Worm (Caenorhabditis elegans) whole organism, L2 larva: ENCODE results near the gene old-1.

Experiments
- C34F6.9 ChIP-seq: fragments of 150-350 bp; optimal IDR thresholded peaks from 2 replicates; lab custom pipeline; 2014; ENCODE audit warnings: missing biosample characterization, missing genetic modification characterization
- F13H6.1 ChIP-seq: sonication (generic microtip); optimal IDR thresholded peaks from 2 replicates; lab custom pipeline; 2016; ENCODE audit warnings: missing genetic modification characterization, missing compliant biosample characterization
- R02D3.7 ChIP-seq: fragments of 150-350 bp; optimal IDR thresholded peaks from 2 replicates; lab custom pipeline; 2014; ENCODE audit warnings: missing biosample characterization, missing genetic modification characterization
- Y55F3AM.14 ChIP-seq: fragments of 200-800 bp; sonication (Bioruptor generic); optimal IDR thresholded peaks from 2 replicates; lab custom pipeline; 2018; ENCODE audit warnings: mild to moderate bottlenecking, missing genetic modification characterization, missing compliant biosample characterization
- ZK546.5 ChIP-seq: sonication (generic microtip); optimal IDR thresholded peaks from 2 replicates; lab custom pipeline; 2017; ENCODE audit warnings: missing biosample characterization, missing genetic modification characterization
- alr-1 ChIP-seq: fragments of 150-350 bp; optimal IDR thresholded peaks from 2 replicates; lab custom pipeline; 2014; ENCODE audit warnings: missing biosample characterization, missing genetic modification characterization
- aly-2 ChIP-seq: fragments of 150-350 bp; optimal IDR thresholded peaks from 2 replicates; lab custom pipeline; 2014; ENCODE audit warnings: missing biosample characterization, missing genetic modification characterization
- ama-1 ChIP-seq: fragments of 150-350 bp; optimal IDR thresholded peaks from 2 replicates; lab custom pipeline; 2018; ENCODE audit warnings: inconsistent platforms
- blmp-1 ChIP-seq: sonication (generic microtip); optimal IDR thresholded peaks from 2 replicates; lab custom pipeline; 2017; ENCODE audit warnings: missing genetic modification characterization, mild to moderate bottlenecking, missing compliant biosample characterization, antibody characterized with exemption, moderate library complexity; ENCODE audit not compliant: insufficient read depth
- ceh-82 ChIP-seq: fragments of 150-350 bp; optimal IDR thresholded peaks from 2 replicates; lab custom pipeline; 2014; ENCODE audit warnings: missing biosample characterization, missing genetic modification characterization
- egl-27 ChIP-seq: sonication (generic microtip); optimal IDR thresholded peaks from 3 replicates; lab custom pipeline; 2017; ENCODE audit warnings: missing biosample characterization, missing genetic modification reagents, missing genetic modification characterization
- elt-1 ChIP-seq: fragments of 150-350 bp; optimal IDR thresholded peaks from 2 replicates; lab custom pipeline; 2014; ENCODE audit warnings: missing biosample characterization, missing genetic modification characterization
- fos-1 ChIP-seq: fragments of 150-350 bp; optimal IDR thresholded peaks from 2 replicates; lab custom pipeline; 2014; ENCODE audit warnings: missing biosample characterization, missing genetic modification characterization
- gmeb-1 ChIP-seq: fragments of 150-350 bp; optimal IDR thresholded peaks from 2 replicates; lab custom pipeline; 2014; ENCODE audit warnings: missing biosample characterization, missing genetic modification characterization
- lin-11 ChIP-seq: fragments of 150-350 bp; sonication (generic microtip); optimal IDR thresholded peaks from 2 replicates; lab custom pipeline; 2014; ENCODE audit warnings: missing biosample characterization, missing genetic modification characterization, inconsistent platforms, mixed read lengths
- lin-39 ChIP-seq: fragments of 150-350 bp; optimal IDR thresholded peaks from 2 replicates; lab custom pipeline; 2014; ENCODE audit warnings: missing biosample characterization, missing genetic modification reagents, missing genetic modification characterization
- lsy-2 ChIP-seq, 2 experiments: fragments of 150-350 bp in 1 of 2; sonication (generic microtip) in 1 of 2; optimal IDR thresholded peaks; 2 replicates each; lab custom pipeline; 2014 to 2017; ENCODE audit warnings: missing biosample characterization in 2 of 2, missing genetic modification characterization in 2 of 2
- mab-5 ChIP-seq: fragments of 150-350 bp; optimal IDR thresholded peaks from 2 replicates; lab custom pipeline; 2014; ENCODE audit warnings: missing biosample characterization, missing genetic modification characterization
- mbf-1 ChIP-seq: sonication (generic microtip); optimal IDR thresholded peaks from 2 replicates; lab custom pipeline; 2017; ENCODE audit warnings: missing biosample characterization, missing genetic modification characterization
- mdl-1 ChIP-seq, 2 experiments: fragments of 150-350 bp in 1 of 2; sonication (generic microtip) in 1 of 2; optimal IDR thresholded peaks; 2 replicates each; lab custom pipeline; 2017; ENCODE audit warnings: missing biosample characterization in 2 of 2, missing genetic modification characterization in 2 of 2
- nhr-11 ChIP-seq: fragments of 150-350 bp; optimal IDR thresholded peaks from 2 replicates; lab custom pipeline; 2014; ENCODE audit warnings: missing biosample characterization, missing genetic modification characterization
- nhr-12 ChIP-seq: fragments of 150-350 bp; optimal IDR thresholded peaks from 2 replicates; lab custom pipeline; 2014; ENCODE audit warnings: missing biosample characterization, missing genetic modification characterization
- nhr-129 ChIP-seq: fragments of 150-350 bp; optimal IDR thresholded peaks from 2 replicates; lab custom pipeline; 2014; ENCODE audit warnings: missing biosample characterization, missing genetic modification characterization
- nhr-21 ChIP-seq: fragments of 150-350 bp; optimal IDR thresholded peaks from 2 replicates; lab custom pipeline; 2014; ENCODE audit warnings: missing biosample characterization, missing genetic modification characterization
- nhr-23 ChIP-seq: fragments of 150-350 bp; optimal IDR thresholded peaks from 2 replicates; lab custom pipeline; 2014; ENCODE audit warnings: missing biosample characterization, missing genetic modification reagents, missing genetic modification characterization
- nhr-237 ChIP-seq: fragments of 150-350 bp; optimal IDR thresholded peaks from 2 replicates; lab custom pipeline; 2014; ENCODE audit warnings: missing biosample characterization, missing genetic modification characterization
- nhr-25 ChIP-seq: fragments of 150-350 bp; sonication (generic microtip); optimal IDR thresholded peaks from 3 replicates; lab custom pipeline; 2014; ENCODE audit warnings: missing biosample characterization, missing genetic modification characterization
- peb-1 ChIP-seq: fragments of 150-350 bp; optimal IDR thresholded peaks from 2 replicates; lab custom pipeline; 2014; ENCODE audit warnings: missing biosample characterization, missing genetic modification characterization
- sem-4 ChIP-seq: fragments of 150-350 bp; optimal IDR thresholded peaks from 2 replicates; lab custom pipeline; 2014; ENCODE audit warnings: missing biosample characterization, missing genetic modification reagents, missing genetic modification characterization
- skn-1 ChIP-seq: sonication (generic microtip); optimal IDR thresholded peaks from 2 replicates; lab custom pipeline; 2017; ENCODE audit warnings: missing biosample characterization, missing genetic modification characterization
- sma-9 ChIP-seq, 2 experiments: fragments of 150-350 bp in 1 of 2; sonication (generic microtip) in 1 of 2; optimal IDR thresholded peaks; 2 replicates each; lab custom pipeline; 2014 to 2016; ENCODE audit warnings: missing genetic modification characterization in 2 of 2, mild to moderate bottlenecking in 1 of 2, missing biosample characterization in 1 of 2, missing compliant biosample characterization in 1 of 2, missing genetic modification reagents in 1 of 2, moderate library complexity in 1 of 2
- snpc-4 ChIP-seq: fragments of 150-350 bp; optimal IDR thresholded peaks from 2 replicates; lab custom pipeline; 2014; ENCODE audit warnings: missing biosample characterization, missing genetic modification characterization
- unc-39 ChIP-seq: fragments of 150-350 bp; optimal IDR thresholded peaks from 2 replicates; lab custom pipeline; 2014; ENCODE audit warnings: missing biosample characterization, missing genetic modification characterization
- unc-55 ChIP-seq: fragments of 150-350 bp; sonication (generic microtip); optimal IDR thresholded peaks from 3 replicates; lab custom pipeline; 2014; ENCODE audit warnings: missing biosample characterization, missing genetic modification reagents, missing genetic modification characterization
- unc-62 ChIP-seq: fragments of 150-350 bp; optimal IDR thresholded peaks from 2 replicates; lab custom pipeline; 2014; ENCODE audit warnings: missing biosample characterization, missing genetic modification reagents, missing genetic modification characterization
- zag-1 ChIP-seq: fragments of 150-350 bp; optimal IDR thresholded peaks from 2 replicates; lab custom pipeline; 2014; ENCODE audit warnings: missing biosample characterization, missing genetic modification characterization
- ztf-4 ChIP-seq: fragments of 150-350 bp; optimal IDR thresholded peaks from 2 replicates; lab custom pipeline; 2014; ENCODE audit warnings: missing biosample characterization, missing genetic modification characterization

old-1 gene

DNA sequence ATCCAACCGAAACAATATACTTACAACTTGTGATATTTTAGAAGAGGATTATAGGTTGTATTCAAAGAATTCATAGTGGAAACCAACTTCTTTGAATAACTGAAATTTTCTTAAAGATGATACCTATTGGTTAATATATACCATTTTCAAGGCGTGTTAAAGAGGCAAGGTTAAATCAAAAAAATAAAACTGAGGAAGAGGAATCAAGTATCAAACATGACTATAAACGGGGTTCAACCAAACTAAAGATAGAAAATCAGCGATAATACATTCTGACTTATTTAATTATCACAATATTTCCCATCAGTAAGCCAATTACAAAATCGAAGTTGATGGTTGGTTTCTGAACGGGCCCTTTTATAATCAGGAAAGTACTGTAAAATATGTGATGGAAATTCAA is 7.2 kb downstream of the old-1 start, which contains the start of gene chil-3:
Gene chil-3 (minus strand): TSS at position 101 of the 400 bp plus-strand sequence.
- TF ChIP-seq lin-39 (no peak), lin-11 (tag; lab: Kevin White, UChicago) (no peak), sem-4 (tag; lab: Kevin White, UChicago) (no peak), ZK546.5 (tag; lab: Kevin White, UChicago) (no peak), unc-55 (no peak), mbf-1 (tag; lab: Kevin White, UChicago) (no peak), mdl-1 (tag; optimal IDR thresholded peaks at IDR 0.05; lab: Kevin White, UChicago) (no peak), ztf-4 (no peak), lsy-2 (tag; optimal IDR thresholded peaks at IDR 0.05; lab: Kevin White, UChicago) (no peak), aly-2 (tag; lab: Kevin White, UChicago) (no peak), F13H6.1 (tag; lab: Kevin White, UChicago) (no peak)

DNA sequence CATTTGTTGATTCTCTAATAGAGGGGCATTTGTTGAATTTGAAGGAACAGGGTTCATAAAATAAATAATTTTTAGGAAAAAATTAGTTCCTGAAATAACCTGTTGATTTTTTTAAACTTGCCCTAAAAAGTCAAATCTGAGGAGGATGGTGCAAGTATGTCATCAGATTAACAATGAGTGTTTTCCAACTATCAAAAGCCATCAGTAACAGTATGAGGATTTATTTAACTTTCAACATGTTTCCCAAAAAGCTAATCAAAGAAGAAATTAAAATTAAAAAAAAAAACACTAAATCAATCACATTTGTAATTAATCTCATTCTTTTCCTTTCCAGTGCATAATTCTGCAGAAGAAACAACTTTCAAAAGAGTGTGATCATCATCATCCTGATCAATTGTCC is 9.0 kb downstream of the old-1 start, which contains the start of gene chil-5:
Gene chil-5 (minus strand): TSS at position 101 of the 400 bp plus-strand sequence.
- TF ChIP-seq C34F6.9 (tag; lab: Kevin White, UChicago): no peak
- TF ChIP-seq aly-2 (tag; lab: Kevin White, UChicago): no peak
- no peak for TF ChIP-seq nhr-23 (tag; lab: Kevin White, UChicago)
- no peak for TF ChIP-seq ZK546.5 (tag; lab: Kevin White, UChicago)
- no peak for TF ChIP-seq unc-62
- TF ChIP-seq F13H6.1 (tag; lab: Kevin White, UChicago): no peak
- no peak for TF ChIP-seq ceh-82 (tag; lab: Kevin White, UChicago)
- TF ChIP-seq ama-1 (lab: Kevin White, UChicago): no peak
- no peak for TF ChIP-seq fos-1 (tag; lab: Kevin White, UChicago)
- no peak for TF ChIP-seq nhr-11 (tag; lab: Kevin White, UChicago)
- TF ChIP-seq ztf-4: no peak

DNA sequence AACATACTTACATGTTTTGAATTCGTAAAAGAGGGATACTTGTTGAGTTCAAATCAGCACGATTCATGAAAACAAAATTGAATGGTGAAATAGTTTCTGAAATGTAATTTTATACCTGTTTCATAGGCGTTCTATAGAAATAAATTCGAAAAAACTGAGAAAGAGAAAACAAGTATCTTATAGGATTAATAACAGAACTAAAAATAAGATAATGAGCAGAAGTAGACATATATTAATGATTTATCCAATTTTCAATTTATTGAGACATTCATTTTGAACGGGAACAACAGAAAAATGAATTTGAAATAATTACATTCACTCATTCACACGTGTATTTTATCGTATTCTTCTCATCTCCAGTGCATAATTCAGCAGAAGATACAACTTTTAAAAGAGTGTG is 10.8 kb downstream of the old-1 start, which contains the start of gene chil-6:
Gene chil-6 (minus strand): TSS at position 101 of the 400 bp plus-strand sequence.
- no peak for TF ChIP-seq zag-1 (tag; lab: Kevin White, UChicago)
- TF ChIP-seq F13H6.1 (tag; lab: Kevin White, UChicago): no peak
- TF ChIP-seq sma-9 (GFP tag; optimal IDR thresholded peaks at IDR 0.05; lab: Kevin White, UChicago): no peak
- no peak for TF ChIP-seq sma-9 (tag; optimal IDR thresholded peaks at IDR 0.05; lab: Kevin White, UChicago)
- no peak for TF ChIP-seq unc-62
- no peak for TF ChIP-seq mdl-1 (tag; optimal IDR thresholded peaks at IDR 0.05; lab: Kevin White, UChicago)
- TF ChIP-seq nhr-23 (tag; lab: Kevin White, UChicago): no peak
- no peak for TF ChIP-seq snpc-4
- no peak for TF ChIP-seq lsy-2 (tag; optimal IDR thresholded peaks at IDR 0.05; lab: Kevin White, UChicago)
- no peak for TF ChIP-seq Y55F3AM.14
- TF ChIP-seq fos-1 (tag; lab: Kevin White, UChicago): no peak
- TF ChIP-seq elt-1 (tag; lab: Kevin White, UChicago): no peak
- no peak for TF ChIP-seq unc-55
- TF ChIP-seq ZK546.5 (tag; lab: Kevin White, UChicago): no peak
- TF ChIP-seq mbf-1 (tag; lab: Kevin White, UChicago): no peak
- TF ChIP-seq skn-1 (tag; lab: Kevin White, UChicago): no peak
- no peak for TF ChIP-seq lin-11 (tag; lab: Kevin White, UChicago)
- no peak for TF ChIP-seq unc-39 (tag; lab: Kevin White, UChicago)
- TF ChIP-seq peb-1: no peak

ce11 chrII:9855620-9856019 is 12.9 kb downstream of the old-1 start, which contains the start of gene chil-4:
chil-4 (minus strand) TSS chrII:9855720.
- TF ChIP-seq nhr-12 (tag; lab: Kevin White, UChicago) (no peak), R02D3.7 (tag; lab: Kevin White, UChicago) (no peak), ama-1 (lab: Kevin White, UChicago) (no peak), lin-11 (tag; lab: Kevin White, UChicago) (no peak), zag-1 (tag; lab: Kevin White, UChicago) (no peak), alr-1 (no peak), mab-5 (no peak), skn-1 (tag; lab: Kevin White, UChicago) (no peak), nhr-237 (tag; lab: Kevin White, UChicago) (no peak), fos-1 (tag; lab: Kevin White, UChicago) (no peak), C34F6.9 (tag; lab: Kevin White, UChicago) (no peak), mbf-1 (tag; lab: Kevin White, UChicago) (no peak)

ce11 chrII:9850945-9851344 is 17.6 kb downstream of the old-1 start, which contains the start of gene ZK938.10:
ZK938.10 (minus strand) TSS chrII:9851045.
- TF ChIP-seq blmp-1 (tag; lab: Kevin White, UChicago): no peak
- TF ChIP-seq mbf-1 (tag; lab: Kevin White, UChicago): no peak
- TF ChIP-seq fos-1 (tag; lab: Kevin White, UChicago): no peak
- TF ChIP-seq nhr-23 (tag; lab: Kevin White, UChicago): no peak
- no peak for TF ChIP-seq ZK546.5 (tag; lab: Kevin White, UChicago)
- TF ChIP-seq nhr-21 (tag; lab: Kevin White, UChicago): no peak
- TF ChIP-seq aly-2 (tag; lab: Kevin White, UChicago): no peak
- TF ChIP-seq egl-27: no peak
- no peak for TF ChIP-seq gmeb-1 (tag; lab: Kevin White, UChicago)
- TF ChIP-seq nhr-25 (tag; lab: Kevin White, UChicago): no peak
- no peak for TF ChIP-seq nhr-129 (tag; lab: Kevin White, UChicago)
- TF ChIP-seq, all 48 proteins: peak for 0
